Fruit fly (Drosophila melanogaster) whole organism, embryonic: ENCODE measurements around the gene mRpS11.

Source experiments
- Abd-B ChIP-seq: fragments of 200-800 bp; sonication (Bioruptor generic); optimal IDR thresholded peaks from 2 replicates; lab custom pipeline; 2018; ENCODE audit warnings: missing biosample characterization, mild to moderate bottlenecking, missing genetic modification characterization, moderate library complexity
- Asciz ChIP-seq: fragments of 200-800 bp; sonication (Bioruptor generic); optimal IDR thresholded peaks from 2 replicates; lab custom pipeline; 2017; ENCODE audit warnings: missing biosample characterization, mild to moderate bottlenecking, missing genetic modification characterization, missing genetic modification reagents
- Atf3 ChIP-seq: fragments of 200-800 bp; sonication (Bioruptor generic); optimal IDR thresholded peaks from 3 replicates; lab custom pipeline; 2016; ENCODE audit warnings: missing biosample characterization, missing genetic modification characterization
- BEAF-32 ChIP-seq: fragments of 200-800 bp; sonication (Bioruptor generic); optimal IDR thresholded peaks from 3 replicates; lab custom pipeline; 2017; ENCODE audit warnings: missing biosample characterization, missing genetic modification characterization, mild to moderate bottlenecking, moderate library complexity, missing genetic modification reagents
- C15 ChIP-seq: fragments of 200-800 bp; sonication (Bioruptor generic); IDR thresholded peaks from 3 replicates; pipeline ENCODE4 v1.3.6; 2022; ENCODE audit warnings: missing biosample characterization, missing genetic modification characterization
- CG11093 ChIP-seq: fragments of 200-800 bp; sonication (Bioruptor generic); IDR thresholded peaks from 3 replicates; pipeline ENCODE4 v1.3.6; 2022; ENCODE audit warnings: missing biosample characterization, missing genetic modification characterization
- CG12071 ChIP-seq: fragments of 200-800 bp; sonication (Bioruptor generic); optimal IDR thresholded peaks from 3 replicates; lab custom pipeline; 2018; ENCODE audit warnings: missing biosample characterization, mild to moderate bottlenecking, missing genetic modification characterization
- CG12236 ChIP-seq: fragments of 200-800 bp; sonication (Bioruptor generic); optimal IDR thresholded peaks from 2 replicates; lab custom pipeline; 2016; ENCODE audit warnings: missing biosample characterization, missing genetic modification characterization
- CG2199 ChIP-seq: fragments of 200-800 bp; sonication (Bioruptor generic); IDR thresholded peaks from 3 replicates; pipeline ENCODE4 v1.3.6; 2022; ENCODE audit warnings: missing biosample characterization, missing genetic modification characterization
- CG2712 ChIP-seq: fragments of 200-800 bp; optimal IDR thresholded peaks from 3 replicates; lab custom pipeline; 2019; ENCODE audit warnings: missing biosample characterization, mild to moderate bottlenecking, missing genetic modification characterization, moderate library complexity
- CG2889 ChIP-seq: fragments of 200-800 bp; sonication (Bioruptor generic); IDR thresholded peaks from 3 replicates; pipeline ENCODE4 v1.3.6; 2022; ENCODE audit warnings: missing biosample characterization, missing genetic modification characterization
- CG31441 ChIP-seq: fragments of 200-800 bp; sonication (Bioruptor generic); IDR thresholded peaks from 2 replicates; pipeline ENCODE4 v1.3.6; 2022; ENCODE audit warnings: missing biosample characterization, missing genetic modification characterization
- CG34422 ChIP-seq: fragments of 200-800 bp; sonication (Bioruptor generic); IDR thresholded peaks from 3 replicates; pipeline ENCODE4 v1.3.6; 2022; ENCODE audit warnings: missing biosample characterization, missing genetic modification characterization
- CG4328 ChIP-seq: fragments of 200-800 bp; sonication (Bioruptor generic); optimal IDR thresholded peaks from 3 replicates; lab custom pipeline; 2017; ENCODE audit warnings: missing biosample characterization, missing genetic modification reagents, missing genetic modification characterization
- CG4404 ChIP-seq: fragments of 200-800 bp; sonication (Bioruptor generic); IDR thresholded peaks from 2 replicates; pipeline ENCODE4 v1.3.6; 2022; ENCODE audit warnings: missing biosample characterization, missing genetic modification characterization
- CG5180 ChIP-seq: fragments of 200-800 bp; sonication (Bioruptor generic); optimal IDR thresholded peaks from 3 replicates; lab custom pipeline; 2017; ENCODE audit warnings: missing biosample characterization, missing genetic modification characterization, mild to moderate bottlenecking, moderate library complexity, missing genetic modification reagents
- CG5953 ChIP-seq: fragments of 200-800 bp; sonication (Bioruptor generic); IDR thresholded peaks from 2 replicates; pipeline ENCODE4 v1.3.6; 2022; ENCODE audit warnings: missing biosample characterization, missing genetic modification characterization
- CG8290 ChIP-seq, 3 experiments: fragments of 200-800 bp; sonication (Bioruptor generic); optimal IDR thresholded peaks; 2 replicates each; lab custom pipeline; 2016 to 2019; ENCODE audit warnings: missing biosample characterization in 3 of 3, missing genetic modification characterization in 3 of 3, mild to moderate bottlenecking in 2 of 3, moderate library complexity in 1 of 3
- CG9215 ChIP-seq: fragments of 200-800 bp; sonication (Bioruptor generic); IDR thresholded peaks from 2 replicates; pipeline ENCODE4 v1.3.6; 2022; ENCODE audit warnings: missing biosample characterization, missing genetic modification characterization
- MBD-R2 ChIP-seq: fragments of 200-800 bp; sonication (Bioruptor generic); IDR thresholded peaks from 2 replicates; pipeline ENCODE4 v1.3.6; 2022; ENCODE audit warnings: missing biosample characterization, missing genetic modification characterization
- Meics ChIP-seq: fragments of 200-800 bp; sonication (Bioruptor generic); optimal IDR thresholded peaks from 2 replicates; lab custom pipeline; 2017; ENCODE audit warnings: missing biosample characterization, mild to moderate bottlenecking, missing genetic modification characterization
- NFAT ChIP-seq: fragments of 200-800 bp; sonication (Bioruptor generic); IDR thresholded peaks from 2 replicates; pipeline ENCODE4 v1.3.6; 2022; ENCODE audit warnings: missing biosample characterization, missing genetic modification characterization
- Nf-YC ChIP-seq: fragments of 200-800 bp; optimal IDR thresholded peaks from 3 replicates; lab custom pipeline; 2019; ENCODE audit warnings: missing biosample characterization, mild to moderate bottlenecking, missing genetic modification characterization, moderate library complexity
- Opbp ChIP-seq: fragments of 200-800 bp; sonication (Bioruptor generic); IDR thresholded peaks from 3 replicates; pipeline ENCODE4 v1.3.6; 2022; ENCODE audit warnings: missing biosample characterization, missing genetic modification characterization; ENCODE audit not compliant: partially characterized antibody
- PHDP ChIP-seq: fragments of 200-800 bp; sonication (Bioruptor generic); optimal IDR thresholded peaks from 3 replicates; lab custom pipeline; 2018; ENCODE audit warnings: missing biosample characterization, mild to moderate bottlenecking, missing genetic modification characterization, moderate library complexity
- Sox100B ChIP-seq: fragments of 200-800 bp; sonication (Bioruptor generic); optimal IDR thresholded peaks from 3 replicates; lab custom pipeline; 2018; ENCODE audit warnings: missing biosample characterization, mild to moderate bottlenecking, missing genetic modification characterization
- Sox102F ChIP-seq: fragments of 200-800 bp; sonication (Bioruptor generic); optimal IDR thresholded peaks from 2 replicates; lab custom pipeline; 2018; ENCODE audit warnings: missing biosample characterization, mild to moderate bottlenecking, missing genetic modification characterization, moderate library complexity
- Ssrp ChIP-seq: fragments of 200-800 bp; sonication (Bioruptor generic); optimal IDR thresholded peaks from 2 replicates; lab custom pipeline; 2018; ENCODE audit warnings: missing biosample characterization, mild to moderate bottlenecking, missing genetic modification characterization, moderate library complexity
- corto ChIP-seq: fragments of 200-800 bp; sonication (Bioruptor generic); optimal IDR thresholded peaks from 2 replicates; lab custom pipeline; 2016; ENCODE audit warnings: missing biosample characterization, mild to moderate bottlenecking, missing genetic modification characterization, moderate library complexity
- da ChIP-seq: fragments of 200-800 bp; sonication (Bioruptor generic); optimal IDR thresholded peaks from 2 replicates; lab custom pipeline; 2016; ENCODE audit warnings: missing biosample characterization, missing genetic modification characterization
- ems ChIP-seq: fragments of 200-800 bp; sonication (Bioruptor generic); optimal IDR thresholded peaks from 3 replicates; lab custom pipeline; 2016; ENCODE audit warnings: missing biosample characterization, missing genetic modification characterization
- gce ChIP-seq: fragments of 200-800 bp; sonication (Bioruptor generic); IDR thresholded peaks from 3 replicates; pipeline ENCODE4 v1.3.6; 2022; ENCODE audit warnings: missing biosample characterization, missing genetic modification characterization
- gem ChIP-seq: fragments of 200-800 bp; sonication (Bioruptor generic); optimal IDR thresholded peaks from 2 replicates; lab custom pipeline; 2019; ENCODE audit warnings: missing biosample characterization, mild to moderate bottlenecking, missing genetic modification characterization, moderate library complexity
- grau ChIP-seq: fragments of 200-800 bp; optimal IDR thresholded peaks from 3 replicates; lab custom pipeline; 2019; ENCODE audit warnings: missing biosample characterization, mild to moderate bottlenecking, missing genetic modification characterization, moderate library complexity
- grn ChIP-seq: fragments of 200-800 bp; sonication (Bioruptor generic); optimal IDR thresholded peaks from 3 replicates; lab custom pipeline; 2017; ENCODE audit warnings: missing biosample characterization, missing genetic modification characterization
- gt ChIP-seq: fragments of 200-800 bp; sonication (Bioruptor generic); IDR thresholded peaks from 2 replicates; pipeline ENCODE4 v1.3.6; 2022; ENCODE audit warnings: missing biosample characterization, missing genetic modification characterization
- hb ChIP-seq: fragments of 200-800 bp; sonication (Bioruptor generic); IDR thresholded peaks from 3 replicates; pipeline ENCODE4 v1.3.6; 2022; ENCODE audit warnings: missing biosample characterization, missing genetic modification characterization; ENCODE audit not compliant: partially characterized antibody
- jigr1 ChIP-seq: fragments of 200-800 bp; sonication (Bioruptor generic); IDR thresholded peaks from 3 replicates; pipeline ENCODE4 v1.3.6; 2022; ENCODE audit warnings: missing biosample characterization, missing genetic modification characterization
- lbe ChIP-seq: fragments of 200-800 bp; sonication (Bioruptor generic); optimal IDR thresholded peaks from 2 replicates; lab custom pipeline; 2016; ENCODE audit warnings: missing biosample characterization, mild to moderate bottlenecking, missing genetic modification characterization
- lmd ChIP-seq: fragments of 200-800 bp; sonication (Bioruptor generic); IDR thresholded peaks from 2 replicates; pipeline ENCODE4 v1.3.6; 2022; ENCODE audit warnings: missing biosample characterization, missing genetic modification characterization
- lola ChIP-seq, 3 experiments: fragments of >200 bp in 2 of 3; fragments of 200-800 bp in 1 of 3; sonication (Bioruptor generic) in 1 of 3; optimal IDR thresholded peaks; 2 replicates each; lab custom pipeline; 2017 to 2019; ENCODE audit warnings: missing biosample characterization in 3 of 3, missing genetic modification characterization in 3 of 3, mild to moderate bottlenecking in 1 of 3, moderate library complexity in 1 of 3
- psq ChIP-seq: fragments of 200-800 bp; sonication (Bioruptor generic); optimal IDR thresholded peaks from 2 replicates; lab custom pipeline; 2017; ENCODE audit warnings: missing biosample characterization, missing genetic modification characterization
- rib ChIP-seq: fragments of 200-800 bp; sonication (Bioruptor generic); IDR thresholded peaks from 2 replicates; pipeline ENCODE4 v1.3.6; 2022; ENCODE audit warnings: missing biosample characterization, missing genetic modification characterization
- sc ChIP-seq, 3 experiments: fragments of >200 bp in 2 of 3; fragments of 200-800 bp in 1 of 3; sonication (Bioruptor generic) in 1 of 3; optimal IDR thresholded peaks; 2 replicates in 2 of 3; 3 replicates in 1 of 3; lab custom pipeline; 2017; ENCODE audit warnings: mild to moderate bottlenecking in 1 of 3, missing biosample characterization in 1 of 3, missing genetic modification characterization in 1 of 3, missing genetic modification reagents in 1 of 3
- tll ChIP-seq, 2 experiments: fragments of 200-800 bp in 1 of 2; fragments of >200 bp in 1 of 2; sonication (Bioruptor generic) in 1 of 2; optimal IDR thresholded peaks; 2 replicates each; lab custom pipeline; 2017 to 2019; ENCODE audit warnings: missing biosample characterization in 2 of 2, missing genetic modification characterization in 2 of 2, mild to moderate bottlenecking in 1 of 2, moderate library complexity in 1 of 2
- wdn ChIP-seq: fragments of 200-800 bp; sonication (Bioruptor generic); IDR thresholded peaks from 2 replicates; pipeline ENCODE4 v1.3.6; 2022; ENCODE audit warnings: missing biosample characterization, missing genetic modification characterization

The mRpS11 gene

dm6 chr3R:17116231-17116630 is 43.7 kb downstream of the mRpS11 start:
- TF ChIP-seq lbe (GFP tag; lab: Kevin White, UChicago) = peak; percentile 3
- 0 out of 2 replicates have a peak, but pooled peaks have one; percentile 21 for TF ChIP-seq lmd (GFP tag; lab: Robert Waterston, UW)
- TF ChIP-seq Atf3 (GFP tag; lab: Kevin White, UChicago) = no peak

- TF ChIP-seq Asciz (GFP tag; lab: Kevin White, UChicago) (no peak), CG4404 (no peak), Nf-YC (tag; lab: Kevin White, UChicago) (no peak), NFAT (no peak), CG5953 (GFP tag; lab: Robert Waterston, UW) (no peak), jigr1 (GFP tag; lab: Robert Waterston, UW) (no peak), ems (no peak), CG2199 (GFP tag; lab: Robert Waterston, UW) (peak; percentile 67; the same call in 2 of the 3 replicates), gt (GFP tag; lab: Robert Waterston, UW) (no peak), CG34422 (GFP tag; lab: Robert Waterston, UW) (no peak), Sox102F (GFP tag; lab: Kevin White, UChicago) (peak; percentile 23), Ssrp (tag; lab: Kevin White, UChicago) (peak; percentile 35), CG2889 (GFP tag; lab: Robert Waterston, UW) (no peak), grn (peak; percentile 34), PHDP (tag; lab: Kevin White, UChicago) (peak; percentile 25), CG8290 (GFP tag; optimal IDR thresholded peaks at IDR 0.05; lab: Kevin White, UChicago) (no peak), CG8290 (tag; optimal IDR thresholded peaks at IDR 0.05; lab: Kevin White, UChicago) (no peak), BEAF-32 (GFP tag; lab: Kevin White, UChicago) (no peak), gce (GFP tag; lab: Robert Waterston, UW) (no peak), CG2712 (tag; lab: Kevin White, UChicago) (peak; percentile 68), C15 (GFP tag; lab: Robert Waterston, UW) (no peak), grau (tag; lab: Kevin White, UChicago) (peak; percentile 29), CG5180 (GFP tag; lab: Kevin White, UChicago) (no peak), CG12236 (GFP tag; lab: Kevin White, UChicago) (no peak), wdn (GFP tag; lab: Robert Waterston, UW) (no peak), CG9215 (GFP tag; lab: Robert Waterston, UW) (no peak), CG4328 (GFP tag; lab: Kevin White, UChicago) (no peak), da (no peak), hb (GFP tag; lab: Robert Waterston, UW) (no peak), sc (optimal IDR thresholded peaks at IDR 0.05; lab: Kevin White, UChicago) (no peak), sc (GFP tag; optimal IDR thresholded peaks at IDR 0.05; lab: Kevin White, UChicago) (peak; percentile 23), CG12071 (GFP tag; lab: Kevin White, UChicago) (no peak), lola (GFP tag; optimal IDR thresholded peaks at IDR 0.05; lab: Kevin White, UChicago) (peak in 1 of 3 experiments; percentile 60), Sox100B (GFP tag; lab: Kevin White, UChicago) (peak; percentile 12), Meics (GFP tag; lab: Kevin White, UChicago) (peak; percentile 2), MBD-R2 (GFP tag; lab: Robert Waterston, UW) (no peak), tll (GFP tag; optimal IDR thresholded peaks at IDR 0.05; lab: Kevin White, UChicago) (no peak), CG11093 (GFP tag; lab: Robert Waterston, UW) (no peak), CG31441 (GFP tag; lab: Robert Waterston, UW) (0 out of 2 replicates have a peak, but pooled peaks have one; percentile 25), corto (GFP tag; lab: Kevin White, UChicago) (no peak), Abd-B (no peak), psq (GFP tag; lab: Kevin White, UChicago) (peak; percentile 80), rib (GFP tag; lab: Robert Waterston, UW) (peak; percentile 20; the same call in 1 of the 2 replicates), Opbp (GFP tag; lab: Robert Waterston, UW) (no peak), gem (tag; lab: Kevin White, UChicago) (peak; percentile 62)
Measured at dm6 chr3R:17117607-17118327, 45.2 kb downstream of the mRpS11 start.
